Fruit fly (Drosophila melanogaster): ENCODE results near the gene CG16812.

DNA sequence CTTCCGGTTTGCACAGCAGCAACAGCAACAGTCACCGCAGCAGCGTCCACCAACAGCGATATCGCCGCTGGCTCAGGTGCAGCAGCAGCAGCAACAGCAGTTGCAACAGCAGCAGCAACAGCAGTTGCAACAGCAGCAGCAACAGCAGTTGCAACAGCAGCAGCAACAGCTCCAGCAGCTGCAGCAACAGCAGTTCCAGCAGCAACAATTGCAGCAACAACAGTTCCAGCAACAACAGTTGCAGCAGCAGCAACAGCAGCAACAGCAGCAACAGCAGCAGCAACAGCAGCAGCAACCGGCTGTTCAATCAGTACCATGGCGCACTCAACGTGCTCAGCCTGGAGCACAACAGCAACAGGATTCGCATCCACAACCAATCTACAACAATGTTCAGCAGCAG lies 50.2 kb downstream of the CG16812 start:
- TF ChIP-seq fd96Ca (GFP tag; IDR thresholded peaks at IDR 0.05), result no peak
- TF ChIP-seq CG9948 (tag; optimal IDR thresholded peaks at IDR 0.05), result no peak
- no peak for TF ChIP-seq CG8159 (tag; optimal IDR thresholded peaks at IDR 0.05)
- TF ChIP-seq EcR (GFP tag; optimal IDR thresholded peaks at IDR 0.05), result no peak
- TF ChIP-seq Snoo (tag; optimal IDR thresholded peaks at IDR 0.05), result no peak
